Fruit fly (Drosophila melanogaster) whole organism, embryonic: Measurements from ENCODE around the gene CG16985.

ENCODE experiments used
- B-H1 ChIP-seq: fragments of 200-800 bp; sonication (Bioruptor generic); IDR thresholded peaks from 3 replicates; pipeline ENCODE4 v1.3.6; 2022; ENCODE audit warnings: missing biosample characterization, missing genetic modification characterization
- Bgb ChIP-seq: fragments of 200-800 bp; sonication (Bioruptor generic); IDR thresholded peaks from 2 replicates; pipeline ENCODE4 v1.3.6; 2022; ENCODE audit warnings: missing biosample characterization, missing genetic modification characterization; ENCODE audit not compliant: partially characterized antibody
- C15 ChIP-seq: fragments of 200-800 bp; sonication (Bioruptor generic); IDR thresholded peaks from 3 replicates; pipeline ENCODE4 v1.3.6; 2022; ENCODE audit warnings: missing biosample characterization, missing genetic modification characterization
- CG10366 ChIP-seq: fragments of 200-800 bp; sonication (Bioruptor generic); IDR thresholded peaks from 2 replicates; pipeline ENCODE4 v1.3.6; 2022; ENCODE audit warnings: missing biosample characterization, missing genetic modification characterization
- CG10654 ChIP-seq: fragments of 200-800 bp; sonication (Bioruptor generic); optimal IDR thresholded peaks from 2 replicates; lab custom pipeline; 2016; ENCODE audit warnings: missing biosample characterization, missing genetic modification characterization
- CG11456 ChIP-seq: fragments of 200-800 bp; sonication (Bioruptor generic); IDR thresholded peaks from 3 replicates; pipeline ENCODE4 v1.3.6; 2022; ENCODE audit warnings: missing biosample characterization, missing genetic modification characterization
- CG11504 ChIP-seq: fragments of 200-800 bp; sonication (Bioruptor generic); optimal IDR thresholded peaks from 3 replicates; lab custom pipeline; 2019; ENCODE audit warnings: missing biosample characterization, mild to moderate bottlenecking, missing genetic modification characterization, moderate library complexity
- CG12659 ChIP-seq: fragments of 200-800 bp; sonication (Bioruptor generic); optimal IDR thresholded peaks from 3 replicates; lab custom pipeline; 2017; ENCODE audit warnings: mild to moderate bottlenecking, missing biosample characterization, missing genetic modification reagents, missing genetic modification characterization
- CG14441 ChIP-seq: fragments of 200-800 bp; sonication (Bioruptor generic); IDR thresholded peaks from 2 replicates; pipeline ENCODE4 v1.3.6; 2022; ENCODE audit warnings: missing biosample characterization, missing genetic modification characterization
- CG16863 ChIP-seq: fragments of 200-800 bp; sonication (Bioruptor generic); optimal IDR thresholded peaks from 3 replicates; lab custom pipeline; 2016; ENCODE audit warnings: missing biosample characterization, missing genetic modification characterization
- CG17385 ChIP-seq: fragments of 200-800 bp; sonication (Bioruptor generic); optimal IDR thresholded peaks from 3 replicates; lab custom pipeline; 2018; ENCODE audit warnings: missing biosample characterization, mild to moderate bottlenecking, missing genetic modification characterization
- CG2129 ChIP-seq: fragments of 200-800 bp; sonication (Bioruptor generic); IDR thresholded peaks from 2 replicates; pipeline ENCODE4 v1.3.6; 2022; ENCODE audit warnings: missing biosample characterization, missing genetic modification characterization; ENCODE audit not compliant: partially characterized antibody
- CG34224 ChIP-seq: fragments of 200-800 bp; sonication (Bioruptor generic); IDR thresholded peaks from 3 replicates; pipeline ENCODE4 v1.3.6; 2022; ENCODE audit warnings: missing biosample characterization, missing genetic modification characterization; ENCODE audit not compliant: partially characterized antibody
- CG34422 ChIP-seq: fragments of 200-800 bp; sonication (Bioruptor generic); IDR thresholded peaks from 3 replicates; pipeline ENCODE4 v1.3.6; 2022; ENCODE audit warnings: missing biosample characterization, missing genetic modification characterization
- CG4707 ChIP-seq: fragments of 200-800 bp; sonication (Bioruptor generic); optimal IDR thresholded peaks from 2 replicates; lab custom pipeline; 2018; ENCODE audit warnings: missing biosample characterization, mild to moderate bottlenecking, missing genetic modification characterization, moderate library complexity
- CG6791 ChIP-seq: fragments of 200-800 bp; sonication (Bioruptor generic); IDR thresholded peaks from 3 replicates; pipeline ENCODE4 v1.3.6; 2022; ENCODE audit warnings: missing biosample characterization, missing genetic modification characterization; ENCODE audit not compliant: partially characterized antibody
- D19A ChIP-seq: fragments of 200-800 bp; optimal IDR thresholded peaks from 3 replicates; lab custom pipeline; 2019; ENCODE audit warnings: missing biosample characterization, mild to moderate bottlenecking, missing genetic modification characterization, moderate library complexity
- Deaf1 ChIP-seq: fragments of 200-800 bp; optimal IDR thresholded peaks from 3 replicates; lab custom pipeline; 2019; ENCODE audit warnings: missing biosample characterization, mild to moderate bottlenecking, missing genetic modification characterization, moderate library complexity
- Dref ChIP-seq: fragments of 200-800 bp; sonication (Bioruptor generic); IDR thresholded peaks from 2 replicates; pipeline ENCODE4 v1.3.6; 2022; ENCODE audit warnings: missing biosample characterization, missing genetic modification characterization
- ERR ChIP-seq: fragments of 200-800 bp; sonication (Bioruptor generic); optimal IDR thresholded peaks from 2 replicates; lab custom pipeline; 2016; ENCODE audit warnings: missing biosample characterization, missing genetic modification characterization
- Gug ChIP-seq: fragments of 200-800 bp; sonication (Bioruptor generic); IDR thresholded peaks from 4 replicates; pipeline ENCODE4 v1.3.6; 2022; ENCODE audit warnings: missing biosample characterization, missing genetic modification characterization
- Hr3 ChIP-seq: fragments of 200-800 bp; sonication (Bioruptor generic); optimal IDR thresholded peaks from 3 replicates; lab custom pipeline; 2016; ENCODE audit warnings: missing biosample characterization, missing genetic modification characterization
- Mad ChIP-seq: fragments of 200-800 bp; sonication (Bioruptor generic); optimal IDR thresholded peaks from 2 replicates; lab custom pipeline; 2016; ENCODE audit warnings: missing biosample characterization, missing genetic modification characterization
- Meics ChIP-seq: fragments of 200-800 bp; sonication (Bioruptor generic); optimal IDR thresholded peaks from 2 replicates; lab custom pipeline; 2017; ENCODE audit warnings: missing biosample characterization, mild to moderate bottlenecking, missing genetic modification characterization
- Rfx ChIP-seq: fragments of 200-800 bp; sonication (Bioruptor generic); IDR thresholded peaks from 2 replicates; pipeline ENCODE4 v1.3.6; 2022; ENCODE audit warnings: missing biosample characterization, missing genetic modification characterization
- Rx ChIP-seq: fragments of 200-800 bp; sonication (Bioruptor generic); IDR thresholded peaks from 2 replicates; pipeline ENCODE4 v1.3.6; 2022; ENCODE audit warnings: missing biosample characterization, missing genetic modification characterization
- Sry-δ ChIP-seq: fragments of 200-800 bp; sonication (Bioruptor generic); optimal IDR thresholded peaks from 2 replicates; lab custom pipeline; 2016; ENCODE audit warnings: missing biosample characterization, missing genetic modification characterization
- Usf ChIP-seq: fragments of 200-800 bp; sonication (Bioruptor generic); optimal IDR thresholded peaks from 2 replicates; lab custom pipeline; 2017; ENCODE audit warnings: missing genotype, missing biosample characterization, missing genetic modification characterization
- bcd ChIP-seq: fragments of 200-800 bp; sonication (Bioruptor generic); optimal IDR thresholded peaks from 2 replicates; lab custom pipeline; 2017; ENCODE audit warnings: missing biosample characterization, mild to moderate bottlenecking, missing genetic modification characterization
- chinmo ChIP-seq: fragments of 200-800 bp; sonication (Bioruptor generic); IDR thresholded peaks from 4 replicates; pipeline ENCODE4 v1.3.6; 2022; ENCODE audit warnings: missing biosample characterization, missing genetic modification characterization; ENCODE audit not compliant: partially characterized antibody
- danr ChIP-seq: fragments of 200-800 bp; sonication (Bioruptor generic); IDR thresholded peaks from 2 replicates; pipeline ENCODE4 v1.3.6; 2022; ENCODE audit warnings: missing biosample characterization, missing genetic modification characterization
- ewg ChIP-seq: fragments of 200-800 bp; sonication (Bioruptor generic); optimal IDR thresholded peaks from 3 replicates; lab custom pipeline; 2017; ENCODE audit warnings: mild to moderate bottlenecking, missing biosample characterization, missing genetic modification reagents, missing genetic modification characterization
- fd96Cb ChIP-seq: fragments of 200-800 bp; sonication (Bioruptor generic); optimal IDR thresholded peaks from 2 replicates; lab custom pipeline; 2018; ENCODE audit warnings: missing biosample characterization, mild to moderate bottlenecking, missing genetic modification characterization, moderate library complexity
- lilli ChIP-seq: fragments of 200-800 bp; sonication (Bioruptor generic); optimal IDR thresholded peaks from 3 replicates; lab custom pipeline; 2016; ENCODE audit warnings: missing biosample characterization, missing genetic modification characterization
- maf-S ChIP-seq: fragments of 200-800 bp; sonication (Bioruptor generic); optimal IDR thresholded peaks from 2 replicates; lab custom pipeline; 2016; ENCODE audit warnings: missing biosample characterization, missing genetic modification characterization
- nom ChIP-seq: fragments of 200-800 bp; sonication (Bioruptor generic); optimal IDR thresholded peaks from 2 replicates; lab custom pipeline; 2017; ENCODE audit warnings: missing biosample characterization, missing genetic modification characterization, mild to moderate bottlenecking, moderate library complexity, missing genetic modification reagents
- phol ChIP-seq: fragments of 200-800 bp; sonication (Bioruptor generic); optimal IDR thresholded peaks from 3 replicates; lab custom pipeline; 2018; ENCODE audit warnings: missing biosample characterization, mild to moderate bottlenecking, missing genetic modification characterization, moderate library complexity
- rib ChIP-seq: fragments of 200-800 bp; sonication (Bioruptor generic); IDR thresholded peaks from 2 replicates; pipeline ENCODE4 v1.3.6; 2022; ENCODE audit warnings: missing biosample characterization, missing genetic modification characterization
- slbo ChIP-seq: fragments of 200-800 bp; sonication (Bioruptor generic); IDR thresholded peaks from 2 replicates; pipeline ENCODE4 v1.3.6; 2022; ENCODE audit warnings: missing biosample characterization, missing genetic modification characterization
- tap ChIP-seq: fragments of 200-800 bp; optimal IDR thresholded peaks from 3 replicates; lab custom pipeline; 2019; ENCODE audit warnings: missing biosample characterization, mild to moderate bottlenecking, missing genetic modification characterization, moderate library complexity
- twi ChIP-seq: fragments of 200-800 bp; optimal IDR thresholded peaks from 2 replicates; lab custom pipeline; 2019; ENCODE audit warnings: missing biosample characterization, mild to moderate bottlenecking, missing genetic modification characterization, moderate library complexity
- z ChIP-seq: fragments of 200-800 bp; sonication (Bioruptor generic); IDR thresholded peaks from 3 replicates; pipeline ENCODE4 v1.3.6; 2022; ENCODE audit warnings: missing biosample characterization, missing genetic modification characterization
- zen2 ChIP-seq: fragments of 200-800 bp; sonication (Bioruptor generic); IDR thresholded peaks from 3 replicates; pipeline ENCODE4 v1.3.6; 2022; ENCODE audit warnings: missing biosample characterization, missing genetic modification characterization; ENCODE audit not compliant: partially characterized antibody
- zfh2 ChIP-seq: fragments of 200-800 bp; sonication (Bioruptor generic); optimal IDR thresholded peaks from 2 replicates; lab custom pipeline; 2016; ENCODE audit warnings: missing biosample characterization, missing genetic modification characterization

The CG16985 gene

DNA sequence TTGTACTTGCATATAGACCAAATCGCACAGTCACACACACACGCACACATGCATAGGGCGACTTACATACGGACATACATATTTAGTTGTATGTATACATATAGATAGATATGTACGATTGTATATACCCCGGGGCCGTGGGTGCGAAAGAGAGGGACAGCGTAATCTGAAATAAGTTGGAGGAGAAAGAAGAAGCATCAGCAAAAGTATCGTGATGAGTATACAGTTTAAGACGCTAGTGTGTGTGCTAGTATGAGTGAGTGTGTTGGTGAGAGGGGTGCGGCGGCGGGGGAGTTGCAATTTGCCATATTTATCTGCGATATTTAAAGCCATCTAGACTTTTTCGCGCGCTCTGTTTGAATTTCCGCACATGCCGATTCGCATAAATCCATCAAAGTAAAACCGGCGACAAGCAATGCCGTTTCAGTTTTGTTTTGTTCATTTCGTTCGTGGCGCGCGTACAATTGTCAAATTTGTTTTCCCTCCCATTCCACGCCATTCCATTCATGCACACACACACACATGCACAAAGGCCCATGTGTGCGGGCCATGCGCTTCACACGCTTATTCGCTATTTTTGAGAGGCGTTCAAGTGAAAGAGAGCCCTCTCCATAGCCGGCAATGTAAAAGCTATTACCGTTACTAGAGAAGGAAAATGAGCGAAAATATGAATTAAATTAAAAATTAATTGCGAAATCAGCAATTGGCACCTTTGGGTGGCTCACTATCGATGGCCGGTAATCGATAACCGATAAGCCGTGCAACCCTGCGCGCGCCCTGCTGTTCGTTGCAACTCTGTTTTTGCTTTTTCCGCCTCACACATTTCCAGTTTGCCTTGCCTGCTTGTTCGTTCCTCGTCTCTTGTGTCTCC, 36.1 kb downstream of the CG16985 start (continued):
- TF ChIP-seq Meics (GFP tag; lab: Kevin White, UChicago) (peak; percentile 90), maf-S (GFP tag; lab: Kevin White, UChicago) (peak; percentile 68), rib (GFP tag; lab: Robert Waterston, UW) (peak; percentile 94)

DNA sequence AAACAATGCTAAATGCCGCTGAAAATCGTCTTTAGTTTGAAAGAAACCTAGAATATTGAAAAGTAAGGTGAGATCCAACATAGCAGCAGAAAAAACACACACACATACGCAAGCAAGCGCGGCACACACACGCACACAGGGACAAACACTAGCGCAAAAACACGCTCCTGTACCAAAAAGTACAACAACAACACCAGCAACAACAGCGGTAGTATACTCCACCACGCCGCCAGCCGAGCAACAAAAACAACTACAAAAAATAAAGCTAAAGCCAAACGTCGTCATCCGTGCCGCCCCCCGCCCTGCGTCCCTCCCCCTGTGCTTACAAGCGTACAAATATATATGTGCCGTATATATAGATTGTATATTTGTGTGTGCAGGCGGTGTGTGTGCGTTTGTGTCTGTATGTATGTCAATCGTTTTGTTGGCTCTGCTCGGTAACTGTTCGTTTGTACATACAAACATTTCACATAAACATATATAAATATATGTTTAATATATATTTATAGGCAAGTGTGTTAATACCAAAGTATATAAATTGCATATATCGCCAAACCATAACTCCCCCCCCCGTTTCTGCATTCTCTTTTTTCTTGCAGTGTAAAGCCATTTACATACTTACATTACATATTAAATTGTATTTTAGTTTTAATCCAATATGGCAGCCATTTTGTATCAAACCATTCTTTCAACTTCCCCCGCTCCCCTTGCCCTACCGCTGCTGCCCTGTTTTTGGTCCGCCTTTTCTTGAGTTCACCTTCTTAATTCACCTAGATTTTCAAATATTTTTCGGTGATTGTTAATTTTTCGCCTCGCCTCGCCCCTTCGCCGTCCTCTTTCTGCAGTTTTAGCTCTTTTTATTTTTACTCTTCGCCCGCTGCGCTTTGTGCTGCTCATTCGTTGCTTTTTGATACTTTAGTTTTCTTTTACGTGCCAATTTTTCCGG, 37.2 kb downstream of the CG16985 start:
- TF ChIP-seq slbo (GFP tag; lab: Robert Waterston, UW) (peak; percentile 26; the same call in 1 of the 2 replicates), CG34422 (peak; percentile 52; the same call in 1 of the 3 replicates), zen2 (GFP tag; lab: Robert Waterston, UW) (0 out of 3 replicates have a peak, but pooled peaks have one; percentile 22), ewg (GFP tag; lab: Kevin White, UChicago) (peak; percentile 6), D19A (peak; percentile 22), CG11504 (tag; lab: Kevin White, UChicago) (no peak), CG11456 (no peak), CG17385 (GFP tag; lab: Kevin White, UChicago) (peak; percentile 37), Bgb (0 out of 2 replicates have a peak, but pooled peaks have one; percentile 21), Rfx (GFP tag; lab: Robert Waterston, UW) (peak; percentile 46), nom (peak; percentile 6), Gug (GFP tag; lab: Robert Waterston, UW) (0 out of 4 replicates have a peak, but pooled peaks have one; percentile 6), B-H1 (peak; percentile 13; the same call in 1 of the 3 replicates), tap (tag; lab: Kevin White, UChicago) (no peak), phol (peak; percentile 73), danr (GFP tag; lab: Robert Waterston, UW) (no peak), chinmo (GFP tag; lab: Robert Waterston, UW) (peak; percentile 69; the same call in 1 of the 4 replicates), z (GFP tag; lab: Robert Waterston, UW) (no peak), CG14441 (GFP tag; lab: Robert Waterston, UW) (0 out of 2 replicates have a peak, but pooled peaks have one; percentile 17), Deaf1 (peak; percentile 63), Dref (GFP tag; lab: Robert Waterston, UW) (no peak), fd96Cb (tag; lab: Kevin White, UChicago) (peak; percentile 9), Mad (GFP tag; lab: Kevin White, UChicago) (no peak), C15 (GFP tag; lab: Robert Waterston, UW) (no peak), zfh2 (GFP tag; lab: Kevin White, UChicago) (no peak), bcd (GFP tag; lab: Kevin White, UChicago) (no peak), CG2129 (GFP tag; lab: Robert Waterston, UW) (no peak), CG6791 (no peak), CG10654 (GFP tag; lab: Kevin White, UChicago) (peak; percentile 16), Hr3 (GFP tag; lab: Kevin White, UChicago) (no peak), CG16863 (no peak), Rx (GFP tag; lab: Robert Waterston, UW) (no peak), Sry-δ (GFP tag; lab: Kevin White, UChicago) (no peak), twi (tag; lab: Kevin White, UChicago) (no peak), CG12659 (GFP tag; lab: Kevin White, UChicago) (peak; percentile 15), Usf (no peak), CG34224 (GFP tag; lab: Robert Waterston, UW) (peak; percentile 12; the same call in 1 of the 3 replicates), ERR (no peak), lilli (GFP tag; lab: Kevin White, UChicago) (no peak), CG4707 (GFP tag; lab: Kevin White, UChicago) (no peak), CG10366 (GFP tag; lab: Robert Waterston, UW) (no peak)
